Fruit fly (Drosophila melanogaster) S2 (cell line): Measurements from ENCODE around the gene Charon.

Experiments
- CG8478 ChIP-seq: fragments of >200 bp; optimal IDR thresholded peaks from 2 replicates; lab custom pipeline; 2018
- CTCF ChIP-seq, 2 experiments: fragments of >200 bp; optimal IDR thresholded peaks; 2 replicates each; lab custom pipeline; 2018

Charon gene

DNA sequence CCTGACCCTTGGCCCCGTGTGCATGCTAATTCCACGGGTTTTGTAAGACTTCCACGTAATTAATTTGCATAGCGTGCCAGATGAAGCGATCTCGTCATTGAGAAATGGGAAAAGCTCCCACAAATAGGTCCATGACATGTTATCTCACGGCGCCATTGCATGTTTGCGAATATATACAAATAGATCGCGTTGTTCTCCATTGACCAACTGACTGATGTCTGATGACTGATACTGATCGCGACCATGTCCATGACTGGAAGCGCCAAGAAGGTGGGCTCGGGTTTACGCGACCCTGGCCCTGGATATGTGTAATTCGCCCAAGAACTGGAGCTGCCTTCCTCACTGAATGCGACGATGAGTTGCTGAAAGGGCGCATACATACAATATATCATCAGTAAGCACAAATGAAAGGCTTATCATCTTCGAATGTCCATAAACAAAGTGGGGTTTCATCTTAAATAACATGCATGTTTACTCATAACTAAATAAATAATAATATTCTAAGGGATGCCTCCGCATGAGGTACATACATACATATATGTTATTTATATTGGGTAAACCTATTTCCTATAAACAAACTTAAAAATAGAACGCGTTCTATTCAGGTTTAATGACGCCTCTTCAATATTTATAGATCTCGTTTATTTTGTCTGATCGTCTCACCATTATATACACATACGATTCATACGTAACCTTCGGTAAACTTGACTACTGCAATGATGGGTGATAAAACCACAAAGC lies 49.4 kb downstream of the Charon start:
- TF ChIP-seq CTCF (optimal IDR thresholded peaks at IDR 0.05; lab: Kevin White, UChicago) (no peak), CG8478 (no peak)

dm6 chr2L:1122711-1122960 lies 50.0 kb downstream of the Charon start:
- TF ChIP-seq CG8478, result no peak
- TF ChIP-seq CTCF (optimal IDR thresholded peaks at IDR 0.05; lab: Kevin White, UChicago), result no peak

dm6 chr2L:1121942-1122710 lies 50.5 kb downstream of the Charon start:
- no peak for TF ChIP-seq CG8478
- no peak for TF ChIP-seq CTCF (optimal IDR thresholded peaks at IDR 0.05; lab: Kevin White, UChicago)
